Fruit fly (Drosophila melanogaster) whole organism, embryonic: ENCODE data around the gene orion.

ENCODE experiments used
- B-H2 ChIP-seq: fragments of 200-800 bp; sonication (Bioruptor generic); optimal IDR thresholded peaks from 2 replicates; lab custom pipeline; 2018; ENCODE audit warnings: missing biosample characterization, mild to moderate bottlenecking, missing genetic modification characterization
- CG10321 ChIP-seq: fragments of 200-800 bp; sonication (Bioruptor generic); IDR thresholded peaks from 2 replicates; pipeline ENCODE4 v1.3.6; 2022; ENCODE audit warnings: missing biosample characterization, missing genetic modification characterization
- CG11247 ChIP-seq: fragments of 200-800 bp; sonication (Bioruptor generic); IDR thresholded peaks from 2 replicates; pipeline ENCODE4 v1.3.6; 2022; ENCODE audit warnings: missing biosample characterization, missing genetic modification characterization
- CG11456 ChIP-seq: fragments of 200-800 bp; sonication (Bioruptor generic); IDR thresholded peaks from 3 replicates; pipeline ENCODE4 v1.3.6; 2022; ENCODE audit warnings: missing biosample characterization, missing genetic modification characterization
- CG13624 ChIP-seq: fragments of 200-800 bp; sonication (Bioruptor generic); optimal IDR thresholded peaks from 2 replicates; lab custom pipeline; 2016; ENCODE audit warnings: missing biosample characterization, missing genetic modification characterization
- CG14050 ChIP-seq: fragments of 200-800 bp; sonication (Bioruptor generic); IDR thresholded peaks from 3 replicates; pipeline ENCODE4 v1.3.6; 2022; ENCODE audit warnings: missing biosample characterization, missing genetic modification characterization
- CG14965 ChIP-seq: fragments of 200-800 bp; sonication (Bioruptor generic); optimal IDR thresholded peaks from 2 replicates; lab custom pipeline; 2016; ENCODE audit warnings: missing biosample characterization, missing genetic modification characterization, borderline replicate concordance
- CG15011 ChIP-seq: fragments of 200-800 bp; sonication (Bioruptor generic); optimal IDR thresholded peaks from 3 replicates; lab custom pipeline; 2018; ENCODE audit warnings: missing biosample characterization, mild to moderate bottlenecking, missing genetic modification characterization
- CG17361 ChIP-seq: fragments of 200-800 bp; sonication (Bioruptor generic); IDR thresholded peaks from 3 replicates; pipeline ENCODE4 v1.3.6; 2022; ENCODE audit warnings: missing biosample characterization, missing genetic modification characterization
- CG17829 ChIP-seq: fragments of 200-800 bp; optimal IDR thresholded peaks from 2 replicates; lab custom pipeline; 2019; ENCODE audit warnings: missing biosample characterization, mild to moderate bottlenecking, missing genetic modification characterization, moderate library complexity
- CG17912 ChIP-seq: fragments of 200-800 bp; sonication (Bioruptor generic); optimal IDR thresholded peaks from 2 replicates; lab custom pipeline; 2018; ENCODE audit warnings: missing biosample characterization, mild to moderate bottlenecking, missing genetic modification characterization
- CG18262 ChIP-seq: fragments of 200-800 bp; optimal IDR thresholded peaks from 3 replicates; lab custom pipeline; 2019; ENCODE audit warnings: missing biosample characterization, mild to moderate bottlenecking, missing genetic modification characterization, moderate library complexity
- CG18599 ChIP-seq: fragments of 200-800 bp; sonication (Bioruptor generic); optimal IDR thresholded peaks from 3 replicates; lab custom pipeline; 2017; ENCODE audit warnings: missing biosample characterization, missing genetic modification characterization, mild to moderate bottlenecking, moderate library complexity, missing genetic modification reagents
- CG30431 ChIP-seq: fragments of 200-800 bp; sonication (Bioruptor generic); optimal IDR thresholded peaks from 2 replicates; lab custom pipeline; 2017; ENCODE audit warnings: missing biosample characterization, missing genetic modification characterization
- CG33557 ChIP-seq: fragments of 200-800 bp; sonication (Bioruptor generic); optimal IDR thresholded peaks from 2 replicates; lab custom pipeline; 2019; ENCODE audit warnings: missing biosample characterization, mild to moderate bottlenecking, missing genetic modification characterization, moderate library complexity
- CG3407 ChIP-seq: fragments of 200-800 bp; sonication (Bioruptor generic); optimal IDR thresholded peaks from 2 replicates; lab custom pipeline; 2018; ENCODE audit warnings: missing biosample characterization, mild to moderate bottlenecking, missing genetic modification characterization
- CG34376 ChIP-seq: fragments of 200-800 bp; sonication (Bioruptor generic); optimal IDR thresholded peaks from 2 replicates; lab custom pipeline; 2018; ENCODE audit warnings: missing biosample characterization, mild to moderate bottlenecking, missing genetic modification characterization
- CG4617 ChIP-seq: fragments of 200-800 bp; sonication (Bioruptor generic); optimal IDR thresholded peaks from 3 replicates; lab custom pipeline; 2016; ENCODE audit warnings: missing biosample characterization, missing genetic modification characterization, borderline replicate concordance
- CG5245 ChIP-seq: fragments of 200-800 bp; sonication (Bioruptor generic); optimal IDR thresholded peaks from 3 replicates; lab custom pipeline; 2016; ENCODE audit warnings: missing biosample characterization, missing genetic modification characterization
- CG6854 ChIP-seq: fragments of 200-800 bp; sonication (Bioruptor generic); optimal IDR thresholded peaks from 3 replicates; lab custom pipeline; 2017; ENCODE audit warnings: missing biosample characterization, mild to moderate bottlenecking, missing genetic modification characterization
- CG7928 ChIP-seq: fragments of 200-800 bp; sonication (Bioruptor generic); optimal IDR thresholded peaks from 2 replicates; lab custom pipeline; 2017; ENCODE audit warnings: missing biosample characterization, mild to moderate bottlenecking, missing genetic modification characterization
- CG7963 ChIP-seq: fragments of 200-800 bp; sonication (Bioruptor generic); IDR thresholded peaks from 3 replicates; pipeline ENCODE4 v1.3.6; 2022; ENCODE audit warnings: missing biosample characterization, missing genetic modification characterization; ENCODE audit not compliant: partially characterized antibody
- CG7987 ChIP-seq: fragments of 200-800 bp; sonication (Bioruptor generic); optimal IDR thresholded peaks from 2 replicates; lab custom pipeline; 2018; ENCODE audit warnings: missing biosample characterization, mild to moderate bottlenecking, missing genetic modification characterization, moderate library complexity
- CG8388 ChIP-seq: fragments of 200-800 bp; sonication (Bioruptor generic); optimal IDR thresholded peaks from 2 replicates; lab custom pipeline; 2019; ENCODE audit warnings: missing biosample characterization, mild to moderate bottlenecking, missing genetic modification characterization, moderate library complexity
- CG9797 ChIP-seq: fragments of 200-800 bp; sonication (Bioruptor generic); optimal IDR thresholded peaks from 3 replicates; lab custom pipeline; 2018; ENCODE audit warnings: missing biosample characterization, mild to moderate bottlenecking, missing genetic modification characterization
- CG9817 ChIP-seq: fragments of 200-800 bp; sonication (Bioruptor generic); optimal IDR thresholded peaks from 2 replicates; lab custom pipeline; 2018; ENCODE audit warnings: missing biosample characterization, mild to moderate bottlenecking, missing genetic modification characterization, moderate library complexity
- D ChIP-seq, 2 experiments: fragments of 200-800 bp in 1 of 2; fragments of >200 bp in 1 of 2; sonication (Bioruptor generic) in 1 of 2; optimal IDR thresholded peaks; 2 replicates in 1 of 2; 3 replicates in 1 of 2; lab custom pipeline; 2017; ENCODE audit warnings: mild to moderate bottlenecking in 1 of 2, missing biosample characterization in 1 of 2, missing genetic modification characterization in 1 of 2, missing genetic modification reagents in 1 of 2
- D19A ChIP-seq: fragments of 200-800 bp; optimal IDR thresholded peaks from 3 replicates; lab custom pipeline; 2019; ENCODE audit warnings: missing biosample characterization, mild to moderate bottlenecking, missing genetic modification characterization, moderate library complexity
- Dfd ChIP-seq, 2 experiments: fragments of >200 bp; optimal IDR thresholded peaks; 2 replicates each; lab custom pipeline; 2017; ENCODE audit warnings: missing biosample characterization in 2 of 2, missing genetic modification characterization in 2 of 2
- GATAe ChIP-seq: fragments of 200-800 bp; sonication (Bioruptor generic); conservative IDR thresholded peaks from 2 replicates; pipeline ENCODE4 v1.3.6; 2022; ENCODE audit warnings: missing biosample characterization, missing genetic modification characterization
- Hey ChIP-seq: fragments of 200-800 bp; sonication (Bioruptor generic); optimal IDR thresholded peaks from 3 replicates; lab custom pipeline; 2018; ENCODE audit warnings: missing biosample characterization, mild to moderate bottlenecking, missing genetic modification characterization
- Hr39 ChIP-seq: fragments of >200 bp; optimal IDR thresholded peaks from 2 replicates; lab custom pipeline; 2017
- Max ChIP-seq: fragments of 200-800 bp; sonication (Bioruptor generic); optimal IDR thresholded peaks from 2 replicates; lab custom pipeline; 2016; ENCODE audit warnings: missing biosample characterization, mild to moderate bottlenecking, missing genetic modification characterization
- NfI ChIP-seq: fragments of 200-800 bp; sonication (Bioruptor generic); optimal IDR thresholded peaks from 3 replicates; lab custom pipeline; 2018; ENCODE audit warnings: missing biosample characterization, mild to moderate bottlenecking, missing genetic modification characterization, moderate library complexity
- Sox100B ChIP-seq: fragments of 200-800 bp; sonication (Bioruptor generic); optimal IDR thresholded peaks from 3 replicates; lab custom pipeline; 2018; ENCODE audit warnings: missing biosample characterization, mild to moderate bottlenecking, missing genetic modification characterization
- br ChIP-seq: fragments of >200 bp; optimal IDR thresholded peaks from 2 replicates; lab custom pipeline; 2017
- cas ChIP-seq: fragments of 200-800 bp; sonication (Bioruptor generic); IDR thresholded peaks from 2 replicates; pipeline ENCODE4 v1.3.6; 2022; ENCODE audit warnings: missing biosample characterization, missing genetic modification characterization
- cg ChIP-seq: fragments of 200-800 bp; sonication (Bioruptor generic); optimal IDR thresholded peaks from 3 replicates; lab custom pipeline; 2019; ENCODE audit warnings: missing biosample characterization, mild to moderate bottlenecking, missing genetic modification characterization, moderate library complexity
- croc ChIP-seq: fragments of 200-800 bp; sonication (Bioruptor generic); conservative IDR thresholded peaks from 3 replicates; pipeline ENCODE4 v1.3.6; 2022; ENCODE audit warnings: missing biosample characterization, missing genetic modification characterization
- en ChIP-seq: fragments of 200-800 bp; sonication (Bioruptor generic); optimal IDR thresholded peaks from 2 replicates; lab custom pipeline; 2016; ENCODE audit warnings: missing biosample characterization, missing genetic modification characterization
- gcm ChIP-seq: fragments of 200-800 bp; sonication (Bioruptor generic); optimal IDR thresholded peaks from 2 replicates; lab custom pipeline; 2019; ENCODE audit warnings: missing biosample characterization, mild to moderate bottlenecking, missing genetic modification characterization, moderate library complexity
- gem ChIP-seq: fragments of 200-800 bp; sonication (Bioruptor generic); optimal IDR thresholded peaks from 2 replicates; lab custom pipeline; 2019; ENCODE audit warnings: missing biosample characterization, mild to moderate bottlenecking, missing genetic modification characterization, moderate library complexity
- gro ChIP-seq: fragments of 200-800 bp; sonication (Bioruptor generic); optimal IDR thresholded peaks from 2 replicates; lab custom pipeline; 2016; ENCODE audit warnings: missing biosample characterization, missing genetic modification characterization
- kay ChIP-seq: fragments of 200-800 bp; sonication (Bioruptor generic); optimal IDR thresholded peaks from 2 replicates; lab custom pipeline; 2016; ENCODE audit warnings: missing biosample characterization, missing genetic modification characterization
- pfk ChIP-seq: fragments of 200-800 bp; sonication (Bioruptor generic); optimal IDR thresholded peaks from 2 replicates; lab custom pipeline; 2018; ENCODE audit warnings: missing biosample characterization, mild to moderate bottlenecking, missing genetic modification characterization, moderate library complexity
- row ChIP-seq: fragments of 200-800 bp; sonication (Bioruptor generic); IDR thresholded peaks from 3 replicates; pipeline ENCODE4 v1.3.6; 2022; ENCODE audit warnings: missing biosample characterization, missing genetic modification characterization
- sd ChIP-seq: fragments of 200-800 bp; sonication (Bioruptor generic); optimal IDR thresholded peaks from 3 replicates; lab custom pipeline; 2018; ENCODE audit warnings: missing biosample characterization, mild to moderate bottlenecking, missing genetic modification characterization, moderate library complexity
- tap ChIP-seq: fragments of 200-800 bp; optimal IDR thresholded peaks from 3 replicates; lab custom pipeline; 2019; ENCODE audit warnings: missing biosample characterization, mild to moderate bottlenecking, missing genetic modification characterization, moderate library complexity
- wor ChIP-seq: fragments of 200-800 bp; sonication (Bioruptor generic); IDR thresholded peaks from 2 replicates; pipeline ENCODE4 v1.3.6; 2022; ENCODE audit warnings: missing biosample characterization, missing genetic modification characterization

orion gene

dm6 chrX:7901153-7902038, 45.3 kb downstream of the orion start, which contains the start of the genes RpS6 and bys (continued):
- TF ChIP-seq CG18262 (tag; lab: Kevin White, UChicago) (peak; percentile 30), gro (GFP tag; lab: Kevin White, UChicago) (peak; percentile 62), Dfd (GFP tag; optimal IDR thresholded peaks at IDR 0.05; lab: Kevin White, UChicago) (no peak), gem (tag; lab: Kevin White, UChicago) (peak; percentile 50), CG3407 (GFP tag; lab: Kevin White, UChicago) (no peak), pfk (peak; percentile 57), cas (GFP tag; lab: Robert Waterston, UW) (no peak), Max (GFP tag; lab: Kevin White, UChicago) (peak; percentile 74), D (optimal IDR thresholded peaks at IDR 0.05; lab: Kevin White, UChicago) (no peak), D (GFP tag; optimal IDR thresholded peaks at IDR 0.05; lab: Kevin White, UChicago) (peak; percentile 10), CG30431 (no peak), row (peak; percentile 81), CG14965 (GFP tag; lab: Kevin White, UChicago) (no peak), CG7928 (GFP tag; lab: Kevin White, UChicago) (peak; percentile 82), CG4617 (GFP tag; lab: Kevin White, UChicago) (peak; percentile 19), CG34376 (GFP tag; lab: Kevin White, UChicago) (peak; percentile 74), croc (no peak), CG15011 (no peak), CG7963 (GFP tag; lab: Robert Waterston, UW) (peak; percentile 86), en (GFP tag; lab: Kevin White, UChicago) (no peak), CG7987 (GFP tag; lab: Kevin White, UChicago) (peak; percentile 76), D19A (tag; lab: Kevin White, UChicago) (no peak), Hey (tag; lab: Kevin White, UChicago) (no peak), GATAe (GFP tag; lab: Robert Waterston, UW) (no peak), Sox100B (GFP tag; lab: Kevin White, UChicago) (peak; percentile 61), CG17361 (peak; percentile 82), sd (tag; lab: Kevin White, UChicago) (no peak), CG5245 (GFP tag; lab: Kevin White, UChicago) (peak; percentile 19), CG33557 (peak; percentile 19), cg (GFP tag; lab: Kevin White, UChicago) (no peak), CG14050 (GFP tag; lab: Robert Waterston, UW) (no peak; the same call in 2 of the 3 replicates), CG9817 (tag; lab: Kevin White, UChicago) (peak; percentile 40), CG10321 (GFP tag; lab: Robert Waterston, UW) (no peak), CG8388 (peak; percentile 20), kay (GFP tag; lab: Kevin White, UChicago) (no peak), B-H2 (peak; percentile 40), NfI (peak; percentile 72), Hr39 (lab: Kevin White, UChicago) (no peak), CG11247 (peak; percentile 70), CG18599 (GFP tag; lab: Kevin White, UChicago) (peak; percentile 46), gcm (GFP tag; lab: Kevin White, UChicago) (no peak), CG11456 (GFP tag; lab: Robert Waterston, UW) (peak; percentile 81), tap (tag; lab: Kevin White, UChicago) (no peak), CG17829 (tag; lab: Kevin White, UChicago) (peak; percentile 12), CG13624 (GFP tag; lab: Kevin White, UChicago) (peak; percentile 32), wor (no peak), br (lab: Kevin White, UChicago) (no peak), CG6854 (peak; percentile 49), CG17912 (peak; percentile 59), CG9797 (no peak)
